Fruit fly (Drosophila melanogaster) whole organism, embryonic: ENCODE measurements around the gene jhamt.

Experiments
- Aef1 ChIP-seq: fragments of 200-800 bp; sonication (Bioruptor generic); IDR thresholded peaks from 3 replicates; pipeline ENCODE4 v1.3.6; 2022; ENCODE audit warnings: missing biosample characterization, missing genetic modification characterization
- BEAF-32 ChIP-seq: fragments of 200-800 bp; sonication (Bioruptor generic); optimal IDR thresholded peaks from 3 replicates; lab custom pipeline; 2017; ENCODE audit warnings: missing biosample characterization, missing genetic modification characterization, mild to moderate bottlenecking, moderate library complexity, missing genetic modification reagents
- Blimp-1 ChIP-seq: fragments of 200-800 bp; sonication (Bioruptor generic); optimal IDR thresholded peaks from 3 replicates; lab custom pipeline; 2018; ENCODE audit warnings: missing biosample characterization, missing genetic modification characterization, mild to moderate bottlenecking, moderate library complexity, missing genetic modification reagents
- CG10565 ChIP-seq: fragments of 200-800 bp; sonication (Bioruptor generic); optimal IDR thresholded peaks from 3 replicates; lab custom pipeline; 2016; ENCODE audit warnings: missing biosample characterization, mild to moderate bottlenecking, missing genetic modification characterization
- CG15479 ChIP-seq: fragments of 200-800 bp; sonication (Bioruptor generic); optimal IDR thresholded peaks from 3 replicates; lab custom pipeline; 2019; ENCODE audit warnings: missing biosample characterization, mild to moderate bottlenecking, missing genetic modification characterization, moderate library complexity
- CG15514 ChIP-seq: fragments of 200-800 bp; sonication (Bioruptor generic); optimal IDR thresholded peaks from 3 replicates; lab custom pipeline; 2017; ENCODE audit warnings: missing biosample characterization, missing genetic modification characterization, mild to moderate bottlenecking, moderate library complexity, missing genetic modification reagents
- CG17385 ChIP-seq: fragments of 200-800 bp; sonication (Bioruptor generic); optimal IDR thresholded peaks from 3 replicates; lab custom pipeline; 2018; ENCODE audit warnings: missing biosample characterization, mild to moderate bottlenecking, missing genetic modification characterization
- CG1792 ChIP-seq: fragments of 200-800 bp; sonication (Bioruptor generic); optimal IDR thresholded peaks from 2 replicates; lab custom pipeline; 2016; ENCODE audit warnings: missing biosample characterization, missing genetic modification characterization
- CG33557 ChIP-seq: fragments of 200-800 bp; sonication (Bioruptor generic); optimal IDR thresholded peaks from 2 replicates; lab custom pipeline; 2019; ENCODE audit warnings: missing biosample characterization, mild to moderate bottlenecking, missing genetic modification characterization, moderate library complexity
- CG34376 ChIP-seq: fragments of 200-800 bp; sonication (Bioruptor generic); optimal IDR thresholded peaks from 2 replicates; lab custom pipeline; 2018; ENCODE audit warnings: missing biosample characterization, mild to moderate bottlenecking, missing genetic modification characterization
- CG42726 ChIP-seq: fragments of 200-800 bp; sonication (Bioruptor generic); IDR thresholded peaks from 2 replicates; pipeline ENCODE4 v1.3.6; 2022; ENCODE audit warnings: missing biosample characterization, missing genetic modification characterization; ENCODE audit not compliant: partially characterized antibody
- CG4854 ChIP-seq: fragments of 200-800 bp; sonication (Bioruptor generic); optimal IDR thresholded peaks from 2 replicates; lab custom pipeline; 2016; ENCODE audit warnings: missing biosample characterization, missing genetic modification characterization, inconsistent platforms
- CG7786 ChIP-seq: fragments of 200-800 bp; sonication (Bioruptor generic); optimal IDR thresholded peaks from 2 replicates; lab custom pipeline; 2016; ENCODE audit warnings: missing biosample characterization, missing genetic modification characterization
- CG8359 ChIP-seq: fragments of 200-800 bp; sonication (Bioruptor generic); optimal IDR thresholded peaks from 2 replicates; lab custom pipeline; 2017; ENCODE audit warnings: missing biosample characterization, mild to moderate bottlenecking, missing genetic modification characterization, borderline replicate concordance
- CG8924 ChIP-seq: fragments of 200-800 bp; optimal IDR thresholded peaks from 3 replicates; lab custom pipeline; 2019; ENCODE audit warnings: missing biosample characterization, mild to moderate bottlenecking, missing genetic modification characterization, moderate library complexity
- CG9797 ChIP-seq: fragments of 200-800 bp; sonication (Bioruptor generic); optimal IDR thresholded peaks from 3 replicates; lab custom pipeline; 2018; ENCODE audit warnings: missing biosample characterization, mild to moderate bottlenecking, missing genetic modification characterization
- CrebB ChIP-seq: fragments of 200-800 bp; sonication (Bioruptor generic); optimal IDR thresholded peaks from 3 replicates; lab custom pipeline; 2018; ENCODE audit warnings: missing biosample characterization, mild to moderate bottlenecking, missing genetic modification characterization
- D19B ChIP-seq: fragments of 200-800 bp; sonication (Bioruptor generic); optimal IDR thresholded peaks from 2 replicates; lab custom pipeline; 2017; ENCODE audit warnings: missing biosample characterization, mild to moderate bottlenecking, missing genetic modification characterization
- Dip3 ChIP-seq: fragments of 200-800 bp; sonication (Bioruptor generic); optimal IDR thresholded peaks from 3 replicates; lab custom pipeline; 2016; ENCODE audit warnings: missing biosample characterization, missing genetic modification characterization
- Fer1 ChIP-seq: fragments of 200-800 bp; sonication (Bioruptor generic); optimal IDR thresholded peaks from 2 replicates; lab custom pipeline; 2017; ENCODE audit warnings: missing biosample characterization, mild to moderate bottlenecking, missing genetic modification characterization
- Fer2 ChIP-seq: fragments of 200-800 bp; sonication (Bioruptor generic); optimal IDR thresholded peaks from 2 replicates; lab custom pipeline; 2018; ENCODE audit warnings: missing biosample characterization, mild to moderate bottlenecking, missing genetic modification characterization, moderate library complexity
- Hand ChIP-seq: fragments of 200-800 bp; sonication (Bioruptor generic); optimal IDR thresholded peaks from 2 replicates; lab custom pipeline; 2017; ENCODE audit warnings: mild to moderate bottlenecking, missing biosample characterization, missing genetic modification reagents, missing genetic modification characterization
- MBD-R2 ChIP-seq: fragments of 200-800 bp; sonication (Bioruptor generic); IDR thresholded peaks from 2 replicates; pipeline ENCODE4 v1.3.6; 2022; ENCODE audit warnings: missing biosample characterization, missing genetic modification characterization
- Rfx ChIP-seq: fragments of 200-800 bp; sonication (Bioruptor generic); IDR thresholded peaks from 2 replicates; pipeline ENCODE4 v1.3.6; 2022; ENCODE audit warnings: missing biosample characterization, missing genetic modification characterization
- Xrp1 ChIP-seq: fragments of 200-800 bp; sonication (Bioruptor generic); IDR thresholded peaks from 2 replicates; pipeline ENCODE4 v1.3.6; 2022; ENCODE audit warnings: missing biosample characterization, missing genetic modification characterization
- ci ChIP-seq: fragments of 200-800 bp; sonication (Bioruptor generic); IDR thresholded peaks from 3 replicates; pipeline ENCODE4 v1.3.6; 2022; ENCODE audit warnings: missing biosample characterization, missing genetic modification characterization
- disco-r ChIP-seq: fragments of 200-800 bp; sonication (Bioruptor generic); optimal IDR thresholded peaks from 2 replicates; lab custom pipeline; 2016; ENCODE audit warnings: missing biosample characterization, missing genetic modification characterization
- dmrt11E ChIP-seq: fragments of 200-800 bp; sonication (Bioruptor generic); optimal IDR thresholded peaks from 3 replicates; lab custom pipeline; 2018; ENCODE audit warnings: missing biosample characterization, mild to moderate bottlenecking, missing genetic modification characterization, moderate library complexity
- dpn ChIP-seq, 2 experiments: fragments of 200-800 bp; sonication (Bioruptor generic); optimal IDR thresholded peaks; 3 replicates each; lab custom pipeline; 2016; ENCODE audit warnings: missing biosample characterization in 2 of 2, missing genetic modification characterization in 2 of 2
- emc ChIP-seq: fragments of 200-800 bp; sonication (Bioruptor generic); optimal IDR thresholded peaks from 2 replicates; lab custom pipeline; 2016; ENCODE audit warnings: missing biosample characterization, missing genetic modification characterization
- h ChIP-seq: fragments of >200 bp; optimal IDR thresholded peaks from 2 replicates; lab custom pipeline; 2017
- ham ChIP-seq: fragments of 200-800 bp; sonication (Bioruptor generic); IDR thresholded peaks from 2 replicates; pipeline ENCODE4 v1.3.6; 2022; ENCODE audit warnings: missing biosample characterization, missing genetic modification characterization
- kni ChIP-seq: fragments of 200-800 bp; sonication (Bioruptor generic); optimal IDR thresholded peaks from 3 replicates; lab custom pipeline; 2017; ENCODE audit warnings: mild to moderate bottlenecking, missing biosample characterization, missing genetic modification reagents, missing genetic modification characterization
- knrl ChIP-seq: fragments of 200-800 bp; sonication (Bioruptor generic); IDR thresholded peaks from 3 replicates; pipeline ENCODE4 v1.3.6; 2022; ENCODE audit warnings: missing biosample characterization, missing genetic modification characterization; ENCODE audit not compliant: partially characterized antibody
- lab ChIP-seq: fragments of 200-800 bp; sonication (Bioruptor generic); optimal IDR thresholded peaks from 3 replicates; lab custom pipeline; 2017; ENCODE audit warnings: missing biosample characterization, missing genetic modification characterization, mild to moderate bottlenecking, moderate library complexity, missing genetic modification reagents
- lbe ChIP-seq: fragments of 200-800 bp; sonication (Bioruptor generic); optimal IDR thresholded peaks from 2 replicates; lab custom pipeline; 2016; ENCODE audit warnings: missing biosample characterization, mild to moderate bottlenecking, missing genetic modification characterization
- lmd ChIP-seq: fragments of 200-800 bp; sonication (Bioruptor generic); IDR thresholded peaks from 2 replicates; pipeline ENCODE4 v1.3.6; 2022; ENCODE audit warnings: missing biosample characterization, missing genetic modification characterization
- nau ChIP-seq: fragments of 200-800 bp; sonication (Bioruptor generic); optimal IDR thresholded peaks from 3 replicates; lab custom pipeline; 2017; ENCODE audit warnings: missing biosample characterization, mild to moderate bottlenecking, missing genetic modification characterization, missing genetic modification reagents
- nmo ChIP-seq: fragments of 200-800 bp; sonication (Bioruptor generic); optimal IDR thresholded peaks from 2 replicates; lab custom pipeline; 2018; ENCODE audit warnings: missing biosample characterization, mild to moderate bottlenecking, missing genetic modification characterization, moderate library complexity
- pb ChIP-seq: fragments of 200-800 bp; sonication (Bioruptor generic); optimal IDR thresholded peaks from 3 replicates; lab custom pipeline; 2016; ENCODE audit warnings: missing biosample characterization, missing genetic modification characterization
- pzg ChIP-seq: fragments of 200-800 bp; sonication (Bioruptor generic); optimal IDR thresholded peaks from 3 replicates; lab custom pipeline; 2018; ENCODE audit warnings: missing biosample characterization, mild to moderate bottlenecking, missing genetic modification characterization, moderate library complexity
- ranshi ChIP-seq: fragments of 200-800 bp; sonication (Bioruptor generic); IDR thresholded peaks from 2 replicates; pipeline ENCODE4 v1.3.6; 2022; ENCODE audit warnings: missing biosample characterization, missing genetic modification characterization
- salm ChIP-seq: fragments of 200-800 bp; sonication (Bioruptor generic); optimal IDR thresholded peaks from 2 replicates; lab custom pipeline; 2018; ENCODE audit warnings: missing biosample characterization, mild to moderate bottlenecking, missing genetic modification characterization
- tap ChIP-seq: fragments of 200-800 bp; optimal IDR thresholded peaks from 3 replicates; lab custom pipeline; 2019; ENCODE audit warnings: missing biosample characterization, mild to moderate bottlenecking, missing genetic modification characterization, moderate library complexity
- tgo ChIP-seq: fragments of 200-800 bp; sonication (Bioruptor generic); IDR thresholded peaks from 3 replicates; pipeline ENCODE4 v1.3.6; 2022; ENCODE audit warnings: missing biosample characterization, missing genetic modification characterization
- tin ChIP-seq: fragments of 200-800 bp; sonication (Bioruptor generic); optimal IDR thresholded peaks from 3 replicates; lab custom pipeline; 2016; ENCODE audit warnings: missing biosample characterization, missing genetic modification characterization
- twi ChIP-seq: fragments of 200-800 bp; optimal IDR thresholded peaks from 2 replicates; lab custom pipeline; 2019; ENCODE audit warnings: missing biosample characterization, mild to moderate bottlenecking, missing genetic modification characterization, moderate library complexity
- wor ChIP-seq: fragments of 200-800 bp; sonication (Bioruptor generic); IDR thresholded peaks from 2 replicates; pipeline ENCODE4 v1.3.6; 2022; ENCODE audit warnings: missing biosample characterization, missing genetic modification characterization

The jhamt gene

dm6 chr2L:16352585-16353580 is 12.8 kb upstream of the jhamt start, which contains the start of the genes Hyls1, chif and CG4455 (continued):
- no peak for TF ChIP-seq CG8359 (GFP tag; lab: Kevin White, UChicago)
- peak; percentile 67 for TF ChIP-seq Rfx (GFP tag; lab: Robert Waterston, UW)
- no peak for TF ChIP-seq nau
- no peak for TF ChIP-seq Dip3 (GFP tag; lab: Kevin White, UChicago)
- TF ChIP-seq h (lab: Kevin White, UChicago), result no peak
- TF ChIP-seq lab, result peak; percentile 29
- TF ChIP-seq ranshi (GFP tag; lab: Robert Waterston, UW), result no peak
- no peak for TF ChIP-seq CG1792 (GFP tag; lab: Kevin White, UChicago)
- TF ChIP-seq Xrp1 (GFP tag; lab: Robert Waterston, UW), result no peak; the same call in 1 of the 2 replicates
- TF ChIP-seq BEAF-32 (GFP tag; lab: Kevin White, UChicago), result peak; percentile 96
- TF ChIP-seq CG33557 (GFP tag; lab: Kevin White, UChicago), result peak; percentile 27
- TF ChIP-seq lmd (GFP tag; lab: Robert Waterston, UW), result peak; percentile 43; the same call in 1 of the 2 replicates
- TF ChIP-seq Blimp-1 (GFP tag; lab: Kevin White, UChicago), result peak; percentile 17
- peak; percentile 32 for TF ChIP-seq CG15514
- TF ChIP-seq CG17385 (GFP tag; lab: Kevin White, UChicago), result no peak
- TF ChIP-seq tin (GFP tag; lab: Kevin White, UChicago), result peak; percentile 7
- TF ChIP-seq knrl (GFP tag; lab: Robert Waterston, UW), result peak; percentile 95
- peak in 1 of 2 experiments; percentile 30 for TF ChIP-seq dpn (GFP tag; optimal IDR thresholded peaks at IDR 0.05; lab: Kevin White, UChicago)
- TF ChIP-seq kni, result no peak
- no peak for TF ChIP-seq emc (GFP tag; lab: Kevin White, UChicago)
- no peak for TF ChIP-seq Aef1
- TF ChIP-seq salm (tag; lab: Kevin White, UChicago), result no peak
- TF ChIP-seq tap (tag; lab: Kevin White, UChicago), result peak; percentile 11
- TF ChIP-seq CG10565 (GFP tag; lab: Kevin White, UChicago), result no peak
- TF ChIP-seq disco-r, result no peak
- peak; percentile 42; the same call in 1 of the 3 replicates for TF ChIP-seq ci
- TF ChIP-seq Fer2 (tag; lab: Kevin White, UChicago), result peak; percentile 6
- no peak for TF ChIP-seq Hand
- TF ChIP-seq pb (GFP tag; lab: Kevin White, UChicago), result no peak
- TF ChIP-seq MBD-R2, result no peak; the same call in none of the 2 replicates
- peak; percentile 41 for TF ChIP-seq CG9797 (GFP tag; lab: Kevin White, UChicago)
- TF ChIP-seq tgo (GFP tag; lab: Robert Waterston, UW), result 0 out of 3 replicates have a peak, but pooled peaks have one; percentile 16
- peak; percentile 44 for TF ChIP-seq CG15479 (GFP tag; lab: Kevin White, UChicago)
- TF ChIP-seq lbe (GFP tag; lab: Kevin White, UChicago), result peak; percentile 58
- TF ChIP-seq CG42726 (GFP tag; lab: Robert Waterston, UW), result peak; percentile 72
- no peak for TF ChIP-seq CG4854 (GFP tag; lab: Kevin White, UChicago)
- no peak for TF ChIP-seq CG7786 (GFP tag; lab: Kevin White, UChicago)
- no peak for TF ChIP-seq CG34376 (GFP tag; lab: Kevin White, UChicago)
- peak; percentile 27 for TF ChIP-seq CG8924 (tag; lab: Kevin White, UChicago)
- TF ChIP-seq pzg (GFP tag; lab: Kevin White, UChicago), result peak; percentile 51
- no peak for TF ChIP-seq CrebB (tag; lab: Kevin White, UChicago)
- peak; percentile 72 for TF ChIP-seq nmo
- no peak for TF ChIP-seq twi (tag; lab: Kevin White, UChicago)
- peak; percentile 43 for TF ChIP-seq dmrt11E (tag; lab: Kevin White, UChicago)
- TF ChIP-seq wor (GFP tag; lab: Robert Waterston, UW), result no peak
- no peak for TF ChIP-seq ham
- peak; percentile 78 for TF ChIP-seq D19B (GFP tag; lab: Kevin White, UChicago)
- no peak for TF ChIP-seq Fer1 (GFP tag; lab: Kevin White, UChicago)
